Fruit fly (Drosophila melanogaster) whole organism, embryonic: ENCODE results near the gene Srrm234.

Experiments used
- BEAF-32 ChIP-seq: fragments of 200-800 bp; sonication (Bioruptor generic); optimal IDR thresholded peaks from 3 replicates; lab custom pipeline; 2017; ENCODE audit warnings: missing biosample characterization, missing genetic modification characterization, mild to moderate bottlenecking, moderate library complexity, missing genetic modification reagents
- C15 ChIP-seq: fragments of 200-800 bp; sonication (Bioruptor generic); IDR thresholded peaks from 3 replicates; pipeline ENCODE4 v1.3.6; 2022; ENCODE audit warnings: missing biosample characterization, missing genetic modification characterization
- CG1832 ChIP-seq: fragments of 200-800 bp; sonication (Bioruptor generic); optimal IDR thresholded peaks from 2 replicates; lab custom pipeline; 2017; ENCODE audit warnings: missing biosample characterization, mild to moderate bottlenecking, missing genetic modification characterization, inconsistent platforms
- CG4282 ChIP-seq: fragments of 200-800 bp; sonication (Bioruptor generic); optimal IDR thresholded peaks from 2 replicates; lab custom pipeline; 2016; ENCODE audit warnings: missing biosample characterization, missing genetic modification characterization
- CG5180 ChIP-seq: fragments of 200-800 bp; sonication (Bioruptor generic); optimal IDR thresholded peaks from 3 replicates; lab custom pipeline; 2017; ENCODE audit warnings: missing biosample characterization, missing genetic modification characterization, mild to moderate bottlenecking, moderate library complexity, missing genetic modification reagents
- CG7556 ChIP-seq: fragments of 200-800 bp; sonication (Bioruptor generic); optimal IDR thresholded peaks from 2 replicates; lab custom pipeline; 2017; ENCODE audit warnings: missing biosample characterization, mild to moderate bottlenecking, missing genetic modification characterization
- HmgZ ChIP-seq: fragments of 200-800 bp; sonication (Bioruptor generic); optimal IDR thresholded peaks from 2 replicates; lab custom pipeline; 2018; ENCODE audit warnings: missing biosample characterization, mild to moderate bottlenecking, missing genetic modification characterization
- Pdp1 ChIP-seq, 2 experiments: fragments of 200-800 bp; sonication (Bioruptor generic); optimal IDR thresholded peaks; 3 replicates each; lab custom pipeline; 2016; ENCODE audit warnings: missing biosample characterization in 2 of 2, missing genetic modification characterization in 2 of 2, mild to moderate bottlenecking in 1 of 2, moderate library complexity in 1 of 2
- az2 ChIP-seq: fragments of 200-800 bp; sonication (Bioruptor generic); optimal IDR thresholded peaks from 3 replicates; lab custom pipeline; 2016; ENCODE audit warnings: missing biosample characterization, missing genetic modification characterization

DNA sequence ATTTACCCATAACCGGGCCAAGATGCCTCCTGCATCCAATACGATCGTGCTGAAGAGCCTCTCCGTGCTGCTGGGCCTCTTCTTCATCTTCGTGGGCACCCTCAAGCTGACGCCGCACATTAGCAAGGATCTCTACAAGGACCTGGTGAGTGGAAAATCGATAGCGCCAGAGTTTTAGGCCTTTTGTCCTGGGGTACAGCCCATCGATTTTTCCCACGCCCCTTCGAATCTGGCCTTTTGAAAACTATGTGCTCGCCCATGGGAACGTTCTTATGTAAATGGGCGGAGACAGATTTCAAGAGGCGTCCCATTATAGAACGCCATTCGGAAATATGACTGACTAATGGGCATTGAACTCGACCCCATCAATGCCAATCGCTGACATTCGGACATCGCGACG is 15.5 kb downstream of the Srrm234 start:
- TF ChIP-seq C15 (GFP tag; lab: Robert Waterston, UW) (no peak), BEAF-32 (GFP tag; lab: Kevin White, UChicago) (no peak), CG7556 (GFP tag; lab: Kevin White, UChicago) (no peak), az2 (no peak), Pdp1 (GFP tag; optimal IDR thresholded peaks at IDR 0.05; lab: Kevin White, UChicago) (peak in 1 of 2 experiments; percentile 47), HmgZ (tag; lab: Kevin White, UChicago) (no peak), CG1832 (no peak), CG5180 (GFP tag; lab: Kevin White, UChicago) (no peak), CG4282 (GFP tag; lab: Kevin White, UChicago) (no peak)
